Worm (Caenorhabditis elegans) whole organism, L4 larva: ENCODE measurements around the gene gfi-1.
A peak's percentile ranks its signal among the peaks of the same experiment; 100 is the strongest.

Experiments
- F10B5.3 ChIP-seq: sonication (generic microtip); optimal IDR thresholded peaks from 2 replicates; lab custom pipeline; 2016; ENCODE audit warnings: mild to moderate bottlenecking, missing genetic modification characterization, missing compliant biosample characterization
- F37D6.2 ChIP-seq: sonication (generic microtip); optimal IDR thresholded peaks from 2 replicates; lab custom pipeline; 2016; ENCODE audit warnings: mild to moderate bottlenecking, missing genetic modification characterization, missing compliant biosample characterization
- F49E8.2 ChIP-seq: sonication (generic microtip); optimal IDR thresholded peaks from 2 replicates; lab custom pipeline; 2016; ENCODE audit warnings: missing compliant biosample characterization, mild to moderate bottlenecking, missing genetic modification characterization, borderline replicate concordance
- T26A8.4 ChIP-seq: fragments of 200-800 bp; sonication (Bioruptor generic); IDR thresholded peaks from 2 replicates; pipeline ENCODE4 v1.3.6; 2022; ENCODE audit warnings: missing genetic modification characterization, missing compliant biosample characterization
- Y105C5A.15 ChIP-seq: fragments of 200-800 bp; sonication (Bioruptor generic); IDR thresholded peaks from 2 replicates; pipeline ENCODE4 v1.3.6; 2022; ENCODE audit warnings: missing genetic modification characterization, missing compliant biosample characterization
- Y5F2A.4 ChIP-seq: fragments of 200-800 bp; sonication (Bioruptor generic); optimal IDR thresholded peaks from 2 replicates; lab custom pipeline; 2018; ENCODE audit warnings: mild to moderate bottlenecking, missing genetic modification characterization, missing compliant biosample characterization
- ZK337.2 ChIP-seq: fragments of 200-800 bp; sonication (Bioruptor generic); IDR thresholded peaks from 2 replicates; pipeline ENCODE4 v1.3.6; 2022; ENCODE audit warnings: missing genetic modification reagents, missing genetic modification characterization, missing compliant biosample characterization
- aha-1 ChIP-seq: fragments of 150-350 bp; peaks from one replicate; lab custom pipeline; 2014; ENCODE audit warnings: missing biosample characterization, missing genetic modification characterization
- aly-2 ChIP-seq: sonication (generic microtip); optimal IDR thresholded peaks from 2 replicates; lab custom pipeline; 2018; ENCODE audit warnings: missing biosample characterization, missing genetic modification characterization
- ama-1 ChIP-seq: fragments of 150-350 bp; optimal IDR thresholded peaks from 2 replicates; lab custom pipeline; 2014; ENCODE audit warnings: inconsistent platforms, mixed read lengths
- attf-4 ChIP-seq: sonication (generic microtip); optimal IDR thresholded peaks from 3 replicates; lab custom pipeline; 2017; ENCODE audit warnings: missing biosample characterization, missing genetic modification characterization
- ceh-62 ChIP-seq: sonication (generic microtip); optimal IDR thresholded peaks from 2 replicates; lab custom pipeline; 2017; ENCODE audit warnings: missing biosample characterization, missing genetic modification characterization
- ceh-82 ChIP-seq: sonication (generic microtip); optimal IDR thresholded peaks from 2 replicates; lab custom pipeline; 2017; ENCODE audit warnings: missing biosample characterization, missing genetic modification characterization
- ctbp-1 ChIP-seq: fragments of 200-800 bp; sonication (Bioruptor generic); IDR thresholded peaks from 2 replicates; pipeline ENCODE4 v1.3.6; 2022; ENCODE audit warnings: missing genetic modification reagents, missing genetic modification characterization, missing compliant biosample characterization
- daf-16 ChIP-seq, 3 experiments: sonication (generic microtip); optimal IDR thresholded peaks; 2 replicates each; lab custom pipeline; 2016 to 2017; ENCODE audit warnings: missing genetic modification characterization in 3 of 3, missing genetic modification reagents in 3 of 3, mild to moderate bottlenecking in 2 of 3, missing compliant biosample characterization in 2 of 3, missing biosample characterization in 1 of 3, moderate library complexity in 1 of 3
- daf-8 ChIP-seq: fragments of 200-800 bp; sonication (Bioruptor generic); IDR thresholded peaks from 2 replicates; pipeline ENCODE4 v1.3.6; 2022; ENCODE audit warnings: missing genetic modification characterization, missing compliant biosample characterization
- dmd-9 ChIP-seq: fragments of 200-800 bp; sonication (Bioruptor generic); IDR thresholded peaks from 2 replicates; pipeline ENCODE4 v1.3.6; 2022; ENCODE audit warnings: missing genetic modification reagents, missing genetic modification characterization, missing compliant biosample characterization
- dpl-1 ChIP-seq: fragments of 150-350 bp; optimal IDR thresholded peaks from 2 replicates; lab custom pipeline; 2014; ENCODE audit warnings: missing biosample characterization, missing genetic modification reagents, missing genetic modification characterization
- fkh-10 ChIP-seq: fragments of 150-350 bp; optimal IDR thresholded peaks from 2 replicates; lab custom pipeline; 2014; ENCODE audit warnings: missing biosample characterization, missing genetic modification reagents, missing genetic modification characterization
- hif-1 ChIP-seq, 2 experiments: sonication (generic microtip); optimal IDR thresholded peaks; 2 replicates each; lab custom pipeline; 2016 to 2017; ENCODE audit warnings: missing compliant biosample characterization in 2 of 2, missing genetic modification characterization in 2 of 2, missing genetic modification reagents in 2 of 2, missing genotype in 2 of 2, mild to moderate bottlenecking in 1 of 2
- hlh-11 ChIP-seq: fragments of 200-800 bp; sonication (Bioruptor generic); optimal IDR thresholded peaks from 2 replicates; lab custom pipeline; 2018; ENCODE audit warnings: mild to moderate bottlenecking, missing genetic modification characterization, missing compliant biosample characterization
- hlh-30 ChIP-seq: sonication (generic microtip); optimal IDR thresholded peaks from 2 replicates; lab custom pipeline; 2017; ENCODE audit warnings: antibody characterized with exemption, mild to moderate bottlenecking, missing genetic modification characterization, missing compliant biosample characterization; ENCODE audit not compliant: insufficient read depth
- hmg-1.1 ChIP-seq: fragments of 200-800 bp; sonication (Bioruptor generic); IDR thresholded peaks from 2 replicates; pipeline ENCODE4 v1.3.6; 2022; ENCODE audit warnings: missing genetic modification reagents, missing genetic modification characterization, missing compliant biosample characterization
- jun-1 ChIP-seq: fragments of 150-350 bp; optimal IDR thresholded peaks from 2 replicates; lab custom pipeline; 2014; ENCODE audit warnings: missing biosample characterization, missing genetic modification reagents, missing genetic modification characterization
- lin-38 ChIP-seq: fragments of 200-800 bp; sonication (Bioruptor generic); IDR thresholded peaks from 2 replicates; pipeline ENCODE4 v1.3.6; 2022; ENCODE audit warnings: missing genetic modification reagents, missing genetic modification characterization, missing compliant biosample characterization
- lir-3 ChIP-seq: sonication (generic microtip); optimal IDR thresholded peaks from 2 replicates; lab custom pipeline; 2016; ENCODE audit warnings: mild to moderate bottlenecking, missing genetic modification characterization, missing compliant biosample characterization
- madf-5 ChIP-seq, 2 experiments: fragments of 200-800 bp; sonication (Bioruptor generic); IDR thresholded peaks; 2 replicates each; pipeline ENCODE4 v1.3.6; 2022; ENCODE audit warnings: missing compliant biosample characterization in 2 of 2, missing genetic modification characterization in 2 of 2
- madf-9 ChIP-seq: fragments of 200-800 bp; sonication (Bioruptor generic); conservative IDR thresholded peaks from 2 replicates; pipeline ENCODE4 v1.3.6; 2022; ENCODE audit warnings: missing genetic modification reagents, missing genetic modification characterization, missing compliant biosample characterization
- mdt-29 ChIP-seq: fragments of 200-800 bp; sonication (Bioruptor generic); IDR thresholded peaks from 2 replicates; pipeline ENCODE4 v1.3.6; 2022; ENCODE audit warnings: missing genetic modification reagents, missing genetic modification characterization, missing compliant biosample characterization
- mxl-3 ChIP-seq: fragments of 200-800 bp; sonication (Bioruptor generic); optimal IDR thresholded peaks from 2 replicates; lab custom pipeline; 2018; ENCODE audit warnings: mild to moderate bottlenecking, missing genetic modification characterization, missing compliant biosample characterization
- nhr-10 ChIP-seq: fragments of 150-350 bp; optimal IDR thresholded peaks from 2 replicates; lab custom pipeline; 2014; ENCODE audit warnings: missing biosample characterization, missing genetic modification characterization
- nhr-102 ChIP-seq: sonication (generic microtip); optimal IDR thresholded peaks from 2 replicates; lab custom pipeline; 2016; ENCODE audit warnings: mild to moderate bottlenecking, missing genetic modification characterization, moderate library complexity, missing compliant biosample characterization
- nhr-11 ChIP-seq: fragments of 150-350 bp; optimal IDR thresholded peaks from 2 replicates; lab custom pipeline; 2014; ENCODE audit warnings: missing biosample characterization, missing genetic modification characterization
- nhr-237 ChIP-seq: sonication (generic microtip); optimal IDR thresholded peaks from 2 replicates; lab custom pipeline; 2017; ENCODE audit warnings: missing biosample characterization, missing genetic modification characterization
- nhr-41 ChIP-seq: fragments of 200-800 bp; sonication (Bioruptor generic); IDR thresholded peaks from 2 replicates; pipeline ENCODE4 v1.3.6; 2022; ENCODE audit warnings: missing genetic modification reagents, missing genetic modification characterization, missing compliant biosample characterization
- nhr-76 ChIP-seq: fragments of 150-350 bp; optimal IDR thresholded peaks from 2 replicates; lab custom pipeline; 2014; ENCODE audit warnings: missing biosample characterization, missing genetic modification characterization
- nhr-77 ChIP-seq: fragments of 150-350 bp; optimal IDR thresholded peaks from 2 replicates; lab custom pipeline; 2014; ENCODE audit warnings: missing biosample characterization, missing genetic modification characterization
- pha-4 ChIP-seq, 2 experiments: fragments of 150-350 bp in 1 of 2; fragments of 200-800 bp in 1 of 2; sonication (Bioruptor generic) in 1 of 2; IDR thresholded peaks in 1 of 2; optimal IDR thresholded peaks in 1 of 2; 2 replicates each; pipeline versions ENCODE4 v1.3.6 to Lab custom; 2014 to 2022; ENCODE audit warnings: missing genetic modification characterization in 2 of 2, missing genetic modification reagents in 2 of 2, missing biosample characterization in 1 of 2, missing compliant biosample characterization in 1 of 2
- php-3 ChIP-seq: fragments of 200-800 bp; sonication (Bioruptor generic); IDR thresholded peaks from 2 replicates; pipeline ENCODE4 v1.3.6; 2022; ENCODE audit warnings: missing genetic modification reagents, missing genetic modification characterization, missing compliant biosample characterization
- rbr-2 ChIP-seq: sonication (generic microtip); optimal IDR thresholded peaks from 2 replicates; lab custom pipeline; 2016; ENCODE audit warnings: missing genotype, missing genetic modification characterization, missing compliant biosample characterization
- sdz-12 ChIP-seq: fragments of 200-800 bp; sonication (Bioruptor generic); optimal IDR thresholded peaks from 2 replicates; lab custom pipeline; 2018; ENCODE audit warnings: mild to moderate bottlenecking, missing genetic modification characterization, missing compliant biosample characterization
- snpc-1.2 ChIP-seq: fragments of 200-800 bp; sonication (Bioruptor generic); IDR thresholded peaks from 2 replicates; pipeline ENCODE4 v1.3.6; 2022; ENCODE audit warnings: missing genetic modification reagents, missing genetic modification characterization, missing compliant biosample characterization
- spr-1 ChIP-seq: sonication (generic microtip); optimal IDR thresholded peaks from 2 replicates; lab custom pipeline; 2016; ENCODE audit warnings: mild to moderate bottlenecking, missing genetic modification characterization, missing compliant biosample characterization
- spr-3 ChIP-seq: fragments of 200-800 bp; sonication (Bioruptor generic); optimal IDR thresholded peaks from 2 replicates; lab custom pipeline; 2018; ENCODE audit warnings: mild to moderate bottlenecking, missing genetic modification characterization, missing compliant biosample characterization
- tra-1 ChIP-seq: fragments of 200-800 bp; sonication (Bioruptor generic); IDR thresholded peaks from 2 replicates; pipeline ENCODE4 v1.3.6; 2022; ENCODE audit warnings: missing genetic modification reagents, missing genetic modification characterization, missing compliant biosample characterization
- unc-130 ChIP-seq: sonication (generic microtip); optimal IDR thresholded peaks from 2 replicates; lab custom pipeline; 2016; ENCODE audit warnings: missing genetic modification reagents, missing genetic modification characterization, missing compliant biosample characterization
- unc-39 ChIP-seq: sonication (generic microtip); optimal IDR thresholded peaks from 2 replicates; lab custom pipeline; 2017; ENCODE audit warnings: missing biosample characterization, missing genetic modification characterization
- unc-62 ChIP-seq, 3 experiments: fragments of 150-350 bp in 1 of 3; sonication (generic microtip); optimal IDR thresholded peaks in 2 of 3; peaks in 1 of 3; 1 replicate in 1 of 3; 2 replicates in 2 of 3; lab custom pipeline; 2014 to 2017; ENCODE audit warnings: missing biosample characterization in 3 of 3, missing genetic modification characterization in 3 of 3, missing genetic modification reagents in 3 of 3, missing genotype in 1 of 3
- zfp-2 ChIP-seq: sonication (generic microtip); optimal IDR thresholded peaks from 2 replicates; lab custom pipeline; 2016; ENCODE audit warnings: mild to moderate bottlenecking, missing genetic modification characterization, missing compliant biosample characterization
- zfp-3 ChIP-seq: fragments of 200-800 bp; sonication (Bioruptor generic); conservative IDR thresholded peaks from 2 replicates; pipeline ENCODE4 v1.3.6; 2022; ENCODE audit warnings: missing genetic modification reagents, missing genetic modification characterization, missing compliant biosample characterization
- zip-11 ChIP-seq: fragments of 200-800 bp; sonication (Bioruptor generic); IDR thresholded peaks from 2 replicates; pipeline ENCODE4 v1.3.6; 2022; ENCODE audit warnings: missing genetic modification characterization, missing compliant biosample characterization

gfi-1 gene

DNA sequence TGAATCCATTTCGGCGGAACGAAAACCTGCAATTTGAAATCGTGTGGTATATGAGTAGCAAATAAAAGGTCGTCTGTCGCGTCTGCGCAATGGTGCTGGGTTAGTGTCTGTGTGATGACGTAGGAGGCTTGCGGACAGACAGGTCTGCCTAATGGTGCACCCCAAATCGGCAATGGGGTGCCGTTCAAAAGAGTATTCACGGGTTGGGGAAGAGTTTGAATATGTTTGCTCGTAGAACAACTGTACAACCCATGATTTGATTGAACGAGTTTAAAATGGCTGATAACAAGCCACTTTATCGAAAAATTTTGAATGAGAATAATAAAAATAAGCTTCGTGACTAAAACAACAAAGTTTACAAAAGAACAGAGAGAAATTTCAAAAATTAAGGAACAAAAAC lies 26.2 kb upstream of the gfi-1 start, which contains the start of gene T05H4.11 (continued):
- no peak for TF ChIP-seq snpc-1.2 (GFP tag; lab: Robert Waterston, UW)
- TF ChIP-seq zfp-3 (GFP tag; lab: Robert Waterston, UW): peak; percentile 70; the same call in 1 of the 2 replicates
- TF ChIP-seq nhr-11 (tag; lab: Kevin White, UChicago): no peak
- TF ChIP-seq nhr-10 (tag; lab: Kevin White, UChicago): no peak
- no peak for TF ChIP-seq unc-62 (GFP tag; optimal IDR thresholded peaks at IDR 0.05 in 1 of 2; lab: Kevin White, UChicago)
- TF ChIP-seq unc-62 (tag; optimal IDR thresholded peaks at IDR 0.05; lab: Kevin White, UChicago): no peak
- no peak for TF ChIP-seq unc-39 (tag; lab: Kevin White, UChicago)
- peak; percentile 18 for TF ChIP-seq hlh-11 (tag; lab: Kevin White, UChicago)
- TF ChIP-seq lin-38 (GFP tag; lab: Robert Waterston, UW): peak; percentile 22; the same call in 1 of the 2 replicates
- TF ChIP-seq F37D6.2 (tag; lab: Kevin White, UChicago): no peak
- TF ChIP-seq spr-3 (GFP tag; lab: Kevin White, UChicago): no peak
- TF ChIP-seq hmg-1.1 (GFP tag; lab: Robert Waterston, UW): no peak
- TF ChIP-seq nhr-237 (tag; lab: Kevin White, UChicago): no peak
- no peak for TF ChIP-seq jun-1
- TF ChIP-seq F49E8.2 (tag; lab: Kevin White, UChicago): no peak
- no peak for TF ChIP-seq nhr-41
- TF ChIP-seq dpl-1 (GFP tag; lab: Kevin White, UChicago): no peak
- TF ChIP-seq aly-2: no peak
- TF ChIP-seq tra-1 (GFP tag; lab: Robert Waterston, UW): no peak
- no peak for TF ChIP-seq sdz-12
- no peak for TF ChIP-seq F10B5.3
- TF ChIP-seq spr-1 (tag; lab: Kevin White, UChicago): no peak
- TF ChIP-seq daf-16 (GFP tag; optimal IDR thresholded peaks at IDR 0.05; lab: Kevin White, UChicago): no peak
- peak; percentile 70 for TF ChIP-seq daf-16 (tag; optimal IDR thresholded peaks at IDR 0.05; lab: Kevin White, UChicago)
- no peak for TF ChIP-seq hif-1 (tag; optimal IDR thresholded peaks at IDR 0.05; lab: Kevin White, UChicago)
- no peak for TF ChIP-seq attf-4 (tag; lab: Kevin White, UChicago)
- TF ChIP-seq ctbp-1 (GFP tag; lab: Robert Waterston, UW): no peak
- TF ChIP-seq madf-5 (GFP tag; IDR thresholded peaks at IDR 0.05; lab: Robert Waterston, UW): no peak
- no peak for TF ChIP-seq zip-11 (GFP tag; lab: Robert Waterston, UW)
- no peak for TF ChIP-seq php-3
- TF ChIP-seq mxl-3 (GFP tag; lab: Kevin White, UChicago): no peak
- no peak for TF ChIP-seq fkh-10 (GFP tag; lab: Kevin White, UChicago)
- TF ChIP-seq mdt-29 (GFP tag; lab: Robert Waterston, UW): no peak
- TF ChIP-seq rbr-2: no peak
- no peak for TF ChIP-seq nhr-76
- peak; percentile 2 for TF ChIP-seq hlh-30
- TF ChIP-seq zfp-2 (tag; lab: Kevin White, UChicago): no peak
- peak; percentile 84 for TF ChIP-seq ama-1 (lab: Kevin White, UChicago)
- no peak for TF ChIP-seq lir-3 (tag; lab: Kevin White, UChicago)
- TF ChIP-seq nhr-77 (tag; lab: Kevin White, UChicago): no peak
- no peak for TF ChIP-seq ZK337.2 (GFP tag; lab: Robert Waterston, UW)
- TF ChIP-seq aha-1 (tag; lab: Kevin White, UChicago): peak; percentile 20
- no peak for TF ChIP-seq dmd-9 (GFP tag; lab: Robert Waterston, UW)
- no peak for TF ChIP-seq Y105C5A.15 (GFP tag; lab: Robert Waterston, UW)
- TF ChIP-seq T26A8.4 (GFP tag; lab: Robert Waterston, UW): peak; percentile 39; the same call in 1 of the 2 replicates
- TF ChIP-seq nhr-102 (tag; lab: Kevin White, UChicago): no peak
- TF ChIP-seq Y5F2A.4 (GFP tag; lab: Kevin White, UChicago): no peak
- no peak for TF ChIP-seq unc-130 (GFP tag; lab: Kevin White, UChicago)
- TF ChIP-seq ceh-82 (tag; lab: Kevin White, UChicago): no peak
- no peak for TF ChIP-seq madf-9
- TF ChIP-seq daf-8: no peak
- no peak for TF ChIP-seq ceh-62 (tag; lab: Kevin White, UChicago)
- no peak for TF ChIP-seq pha-4 (GFP tag; IDR thresholded peaks at IDR 0.05; lab: Robert Waterston, UW)
- TF ChIP-seq pha-4 (tag; optimal IDR thresholded peaks at IDR 0.05; lab: Kevin White, UChicago): no peak
